Fruit fly (Drosophila melanogaster) whole organism, embryonic: Measurements from ENCODE around the gene Prp3.

Source experiments
- Asciz ChIP-seq: fragments of 200-800 bp; sonication (Bioruptor generic); optimal IDR thresholded peaks from 2 replicates; lab custom pipeline; 2017; ENCODE audit warnings: missing biosample characterization, mild to moderate bottlenecking, missing genetic modification characterization, missing genetic modification reagents
- CG12299 ChIP-seq: fragments of 200-800 bp; sonication (Bioruptor generic); optimal IDR thresholded peaks from 2 replicates; lab custom pipeline; 2018; ENCODE audit warnings: missing biosample characterization, mild to moderate bottlenecking, missing genetic modification characterization
- CG12942 ChIP-seq: fragments of 200-800 bp; sonication (Bioruptor generic); optimal IDR thresholded peaks from 3 replicates; lab custom pipeline; 2016; ENCODE audit warnings: missing biosample characterization, missing genetic modification characterization
- CG14441 ChIP-seq: fragments of 200-800 bp; sonication (Bioruptor generic); IDR thresholded peaks from 2 replicates; pipeline ENCODE4 v1.3.6; 2022; ENCODE audit warnings: missing biosample characterization, missing genetic modification characterization
- CG17186 ChIP-seq: fragments of 200-800 bp; sonication (Bioruptor generic); optimal IDR thresholded peaks from 3 replicates; lab custom pipeline; 2017; ENCODE audit warnings: missing biosample characterization, missing genetic modification reagents, missing genetic modification characterization
- CG17568 ChIP-seq: fragments of 200-800 bp; sonication (Bioruptor generic); optimal IDR thresholded peaks from 2 replicates; lab custom pipeline; 2018; ENCODE audit warnings: missing biosample characterization, mild to moderate bottlenecking, missing genetic modification characterization, moderate library complexity
- CG1832 ChIP-seq: fragments of 200-800 bp; sonication (Bioruptor generic); optimal IDR thresholded peaks from 2 replicates; lab custom pipeline; 2017; ENCODE audit warnings: missing biosample characterization, mild to moderate bottlenecking, missing genetic modification characterization, inconsistent platforms
- CG2116 ChIP-seq: fragments of 200-800 bp; sonication (Bioruptor generic); optimal IDR thresholded peaks from 3 replicates; lab custom pipeline; 2018; ENCODE audit warnings: missing biosample characterization, mild to moderate bottlenecking, missing genetic modification characterization
- CG2120 ChIP-seq: fragments of 200-800 bp; sonication (Bioruptor generic); optimal IDR thresholded peaks from 3 replicates; lab custom pipeline; 2016; ENCODE audit warnings: missing biosample characterization, missing genetic modification characterization
- CG3065 ChIP-seq: fragments of 200-800 bp; sonication (Bioruptor generic); optimal IDR thresholded peaks from 2 replicates; lab custom pipeline; 2016; ENCODE audit warnings: missing biosample characterization, missing genetic modification characterization
- CG31365 ChIP-seq: fragments of 200-800 bp; sonication (Bioruptor generic); optimal IDR thresholded peaks from 2 replicates; lab custom pipeline; 2018; ENCODE audit warnings: missing biosample characterization, mild to moderate bottlenecking, missing genetic modification characterization
- CG4854 ChIP-seq: fragments of 200-800 bp; sonication (Bioruptor generic); optimal IDR thresholded peaks from 2 replicates; lab custom pipeline; 2016; ENCODE audit warnings: missing biosample characterization, missing genetic modification characterization, inconsistent platforms
- CG6689 ChIP-seq: fragments of 200-800 bp; sonication (Bioruptor generic); IDR thresholded peaks from 2 replicates; pipeline ENCODE4 v1.3.6; 2022; ENCODE audit warnings: missing biosample characterization, missing genetic modification characterization
- CG7745 ChIP-seq: fragments of 200-800 bp; sonication (Bioruptor generic); optimal IDR thresholded peaks from 2 replicates; lab custom pipeline; 2018; ENCODE audit warnings: missing biosample characterization, mild to moderate bottlenecking, missing genetic modification characterization, moderate library complexity
- CG8290 ChIP-seq, 3 experiments: fragments of 200-800 bp; sonication (Bioruptor generic); optimal IDR thresholded peaks; 2 replicates each; lab custom pipeline; 2016 to 2019; ENCODE audit warnings: missing biosample characterization in 3 of 3, missing genetic modification characterization in 3 of 3, mild to moderate bottlenecking in 2 of 3, moderate library complexity in 1 of 3
- CG8359 ChIP-seq: fragments of 200-800 bp; sonication (Bioruptor generic); optimal IDR thresholded peaks from 2 replicates; lab custom pipeline; 2017; ENCODE audit warnings: missing biosample characterization, mild to moderate bottlenecking, missing genetic modification characterization, borderline replicate concordance
- CG8924 ChIP-seq: fragments of 200-800 bp; optimal IDR thresholded peaks from 3 replicates; lab custom pipeline; 2019; ENCODE audit warnings: missing biosample characterization, mild to moderate bottlenecking, missing genetic modification characterization, moderate library complexity
- CTCF ChIP-seq: fragments of 200-800 bp; sonication (Bioruptor generic); optimal IDR thresholded peaks from 2 replicates; lab custom pipeline; 2017; ENCODE audit warnings: missing biosample characterization, mild to moderate bottlenecking, missing genetic modification characterization, moderate library complexity
- Chrac-16 ChIP-seq: fragments of 200-800 bp; sonication (Bioruptor generic); optimal IDR thresholded peaks from 3 replicates; lab custom pipeline; 2016; ENCODE audit warnings: missing biosample characterization, missing genetic modification characterization
- D19A ChIP-seq: fragments of 200-800 bp; optimal IDR thresholded peaks from 3 replicates; lab custom pipeline; 2019; ENCODE audit warnings: missing biosample characterization, mild to moderate bottlenecking, missing genetic modification characterization, moderate library complexity
- Dp ChIP-seq: fragments of 200-800 bp; sonication (Bioruptor generic); optimal IDR thresholded peaks from 2 replicates; lab custom pipeline; 2018; ENCODE audit warnings: missing biosample characterization, mild to moderate bottlenecking, missing genetic modification characterization, moderate library complexity
- Drgx ChIP-seq: fragments of 200-800 bp; sonication (Bioruptor generic); IDR thresholded peaks from 2 replicates; pipeline ENCODE4 v1.3.6; 2022; ENCODE audit warnings: missing biosample characterization, missing genetic modification characterization
- HmgZ ChIP-seq: fragments of 200-800 bp; sonication (Bioruptor generic); optimal IDR thresholded peaks from 2 replicates; lab custom pipeline; 2018; ENCODE audit warnings: missing biosample characterization, mild to moderate bottlenecking, missing genetic modification characterization
- Hmr ChIP-seq: fragments of 200-800 bp; sonication (Bioruptor generic); optimal IDR thresholded peaks from 3 replicates; lab custom pipeline; 2017; ENCODE audit warnings: mild to moderate bottlenecking, missing biosample characterization, missing genetic modification reagents, missing genetic modification characterization
- MBD-R2 ChIP-seq: fragments of 200-800 bp; sonication (Bioruptor generic); IDR thresholded peaks from 2 replicates; pipeline ENCODE4 v1.3.6; 2022; ENCODE audit warnings: missing biosample characterization, missing genetic modification characterization
- Med ChIP-seq: fragments of 200-800 bp; sonication (Bioruptor generic); peaks from one replicate; lab custom pipeline; 2016; ENCODE audit warnings: missing biosample characterization, missing genetic modification characterization, mild to moderate bottlenecking, inconsistent platforms, moderate library complexity
- NC2β ChIP-seq: fragments of 200-800 bp; sonication (Bioruptor generic); optimal IDR thresholded peaks from 2 replicates; lab custom pipeline; 2016; ENCODE audit warnings: missing biosample characterization, missing genetic modification characterization
- Oaz ChIP-seq: fragments of 200-800 bp; sonication (Bioruptor generic); IDR thresholded peaks from 2 replicates; pipeline ENCODE4 v1.3.6; 2022; ENCODE audit warnings: missing biosample characterization, missing genetic modification characterization
- PHDP ChIP-seq: fragments of 200-800 bp; sonication (Bioruptor generic); optimal IDR thresholded peaks from 3 replicates; lab custom pipeline; 2018; ENCODE audit warnings: missing biosample characterization, mild to moderate bottlenecking, missing genetic modification characterization, moderate library complexity
- Side ChIP-seq: fragments of 200-800 bp; sonication (Bioruptor generic); optimal IDR thresholded peaks from 2 replicates; lab custom pipeline; 2016; ENCODE audit warnings: missing biosample characterization, missing genetic modification characterization
- Six4 ChIP-seq: fragments of 200-800 bp; sonication (Bioruptor generic); optimal IDR thresholded peaks from 2 replicates; lab custom pipeline; 2016; ENCODE audit warnings: missing biosample characterization, missing genetic modification characterization
- ash1 ChIP-seq: fragments of 200-800 bp; sonication (Bioruptor generic); optimal IDR thresholded peaks from 2 replicates; lab custom pipeline; 2018; ENCODE audit warnings: missing biosample characterization, mild to moderate bottlenecking, missing genetic modification characterization
- ato ChIP-seq: fragments of 200-800 bp; sonication (Bioruptor generic); IDR thresholded peaks from 2 replicates; pipeline ENCODE4 v1.3.6; 2022; ENCODE audit warnings: missing biosample characterization, missing genetic modification characterization; ENCODE audit not compliant: partially characterized antibody
- br ChIP-seq: fragments of >200 bp; optimal IDR thresholded peaks from 2 replicates; lab custom pipeline; 2017
- cato ChIP-seq: fragments of 200-800 bp; sonication (Bioruptor generic); optimal IDR thresholded peaks from 2 replicates; lab custom pipeline; 2016; ENCODE audit warnings: missing biosample characterization, missing genetic modification characterization, borderline replicate concordance
- chm ChIP-seq: fragments of 200-800 bp; sonication (Bioruptor generic); IDR thresholded peaks from 2 replicates; pipeline ENCODE4 v1.3.6; 2022; ENCODE audit warnings: missing biosample characterization, missing genetic modification characterization
- hkb ChIP-seq, 2 experiments: fragments of 200-800 bp in 1 of 2; fragments of >200 bp in 1 of 2; sonication (Bioruptor generic) in 1 of 2; IDR thresholded peaks in 1 of 2; optimal IDR thresholded peaks in 1 of 2; 2 replicates each; pipeline versions ENCODE4 v1.3.6 to Lab custom; 2017 to 2022; ENCODE audit warnings: missing biosample characterization in 1 of 2, missing genetic modification characterization in 1 of 2
- ind ChIP-seq: fragments of 200-800 bp; sonication (Bioruptor generic); optimal IDR thresholded peaks from 3 replicates; lab custom pipeline; 2016; ENCODE audit warnings: missing biosample characterization, missing genetic modification characterization
- lilli ChIP-seq: fragments of 200-800 bp; sonication (Bioruptor generic); optimal IDR thresholded peaks from 3 replicates; lab custom pipeline; 2016; ENCODE audit warnings: missing biosample characterization, missing genetic modification characterization
- luna ChIP-seq: fragments of 200-800 bp; sonication (Bioruptor generic); optimal IDR thresholded peaks from 2 replicates; lab custom pipeline; 2016; ENCODE audit warnings: missing biosample characterization, missing genetic modification characterization
- nmo ChIP-seq: fragments of 200-800 bp; sonication (Bioruptor generic); optimal IDR thresholded peaks from 2 replicates; lab custom pipeline; 2018; ENCODE audit warnings: missing biosample characterization, mild to moderate bottlenecking, missing genetic modification characterization, moderate library complexity
- pnt ChIP-seq: fragments of 200-800 bp; sonication (Bioruptor generic); optimal IDR thresholded peaks from 3 replicates; lab custom pipeline; 2016; ENCODE audit warnings: missing biosample characterization, missing genetic modification characterization
- pros ChIP-seq: fragments of 200-800 bp; sonication (Bioruptor generic); optimal IDR thresholded peaks from 3 replicates; lab custom pipeline; 2019; ENCODE audit warnings: missing biosample characterization, mild to moderate bottlenecking, missing genetic modification characterization, moderate library complexity
- psq ChIP-seq: fragments of 200-800 bp; sonication (Bioruptor generic); optimal IDR thresholded peaks from 2 replicates; lab custom pipeline; 2017; ENCODE audit warnings: missing biosample characterization, missing genetic modification characterization
- run ChIP-seq: fragments of 200-800 bp; sonication (Bioruptor generic); optimal IDR thresholded peaks from 3 replicates; lab custom pipeline; 2018; ENCODE audit warnings: missing biosample characterization, mild to moderate bottlenecking, missing genetic modification characterization
- salm ChIP-seq: fragments of 200-800 bp; sonication (Bioruptor generic); optimal IDR thresholded peaks from 2 replicates; lab custom pipeline; 2018; ENCODE audit warnings: missing biosample characterization, mild to moderate bottlenecking, missing genetic modification characterization
- schlank ChIP-seq: fragments of 200-800 bp; sonication (Bioruptor generic); optimal IDR thresholded peaks from 2 replicates; lab custom pipeline; 2018; ENCODE audit warnings: missing biosample characterization, mild to moderate bottlenecking, missing genetic modification characterization
- sr ChIP-seq: fragments of 200-800 bp; sonication (Bioruptor generic); IDR thresholded peaks from 3 replicates; pipeline ENCODE4 v1.3.6; 2022; ENCODE audit warnings: missing biosample characterization, missing genetic modification characterization
- usp ChIP-seq: fragments of >200 bp; optimal IDR thresholded peaks from 2 replicates; lab custom pipeline; 2017; ENCODE audit warnings: missing biosample characterization, missing genetic modification characterization

Prp3 gene

dm6 chr3L:19870843-19871666, 39.0 kb upstream of the Prp3 start, which contains the start of the genes Rab8 and Usp32 (continued):
- TF ChIP-seq salm (tag; lab: Kevin White, UChicago), result peak; percentile 19
- TF ChIP-seq usp (GFP tag; lab: Kevin White, UChicago), result no peak
- TF ChIP-seq Hmr (GFP tag; lab: Kevin White, UChicago), result peak; percentile 78
- TF ChIP-seq hkb (optimal IDR thresholded peaks at IDR 0.05; lab: Kevin White, UChicago), result no peak
- TF ChIP-seq hkb (GFP tag; IDR thresholded peaks at IDR 0.05; lab: Robert Waterston, UW), result no peak
- no peak for TF ChIP-seq run (tag; lab: Kevin White, UChicago)
- TF ChIP-seq CG31365 (tag; lab: Kevin White, UChicago), result peak; percentile 21
- TF ChIP-seq CG17186 (GFP tag; lab: Kevin White, UChicago), result peak; percentile 70
- no peak for TF ChIP-seq Oaz (GFP tag; lab: Robert Waterston, UW)
- TF ChIP-seq lilli (GFP tag; lab: Kevin White, UChicago), result peak; percentile 81
- no peak for TF ChIP-seq Asciz
- peak; percentile 79 for TF ChIP-seq ash1 (GFP tag; lab: Kevin White, UChicago)
- TF ChIP-seq br (lab: Kevin White, UChicago), result no peak
- TF ChIP-seq CG6689 (GFP tag; lab: Robert Waterston, UW), result 0 out of 2 replicates have a peak, but pooled peaks have one; percentile 6
- TF ChIP-seq Six4 (GFP tag; lab: Kevin White, UChicago), result peak; percentile 34
- TF ChIP-seq CG8924 (tag; lab: Kevin White, UChicago), result peak; percentile 32
- peak; percentile 43 for TF ChIP-seq Dp (GFP tag; lab: Kevin White, UChicago)
- peak; percentile 97 for TF ChIP-seq MBD-R2 (GFP tag; lab: Robert Waterston, UW)
- TF ChIP-seq CG8359 (GFP tag; lab: Kevin White, UChicago), result no peak
- no peak; the same call in 2 of the 3 replicates for TF ChIP-seq sr (GFP tag; lab: Robert Waterston, UW)
- peak; percentile 82 for TF ChIP-seq psq (GFP tag; lab: Kevin White, UChicago)
- TF ChIP-seq NC2β, result peak; percentile 32
- TF ChIP-seq CTCF (GFP tag; lab: Kevin White, UChicago), result no peak
- peak; percentile 86 for TF ChIP-seq CG2120
- TF ChIP-seq ato (GFP tag; lab: Robert Waterston, UW), result peak; percentile 82
- TF ChIP-seq cato, result no peak
- peak; percentile 63 for TF ChIP-seq Side (GFP tag; lab: Kevin White, UChicago)
- TF ChIP-seq CG7745 (tag; lab: Kevin White, UChicago), result peak; percentile 79
- no peak for TF ChIP-seq CG1832 (GFP tag; lab: Kevin White, UChicago)
- peak; percentile 96 for TF ChIP-seq Med (GFP tag; lab: Kevin White, UChicago)
- peak; percentile 61 for TF ChIP-seq nmo (GFP tag; lab: Kevin White, UChicago)
- TF ChIP-seq schlank (tag; lab: Kevin White, UChicago), result peak; percentile 15
- TF ChIP-seq CG12299 (tag; lab: Kevin White, UChicago), result peak; percentile 37
- peak; percentile 90 for TF ChIP-seq CG2116 (GFP tag; lab: Kevin White, UChicago)
- peak; percentile 60 for TF ChIP-seq ind
- TF ChIP-seq CG3065 (GFP tag; lab: Kevin White, UChicago), result peak; percentile 18
- peak; percentile 50 for TF ChIP-seq CG12942 (GFP tag; lab: Kevin White, UChicago)
- no peak for TF ChIP-seq Drgx (GFP tag; lab: Robert Waterston, UW)
- no peak for TF ChIP-seq pros (GFP tag; lab: Kevin White, UChicago)
- TF ChIP-seq PHDP (tag; lab: Kevin White, UChicago), result peak; percentile 58
- TF ChIP-seq CG14441 (GFP tag; lab: Robert Waterston, UW), result 0 out of 2 replicates have a peak, but pooled peaks have one; percentile 24
- peak; percentile 55 for TF ChIP-seq luna (GFP tag; lab: Kevin White, UChicago)
- TF ChIP-seq CG4854, result peak; percentile 58
- TF ChIP-seq CG8290 (GFP tag; optimal IDR thresholded peaks at IDR 0.05; lab: Kevin White, UChicago), result peak; percentile 21
- TF ChIP-seq CG8290 (tag; optimal IDR thresholded peaks at IDR 0.05; lab: Kevin White, UChicago), result no peak
- peak; percentile 58 for TF ChIP-seq D19A (tag; lab: Kevin White, UChicago)
- peak; percentile 51 for TF ChIP-seq chm (GFP tag; lab: Robert Waterston, UW)
- peak; percentile 33 for TF ChIP-seq Chrac-16
- peak; percentile 82 for TF ChIP-seq HmgZ (tag; lab: Kevin White, UChicago)
- no peak for TF ChIP-seq pnt
- no peak for TF ChIP-seq CG17568 (GFP tag; lab: Kevin White, UChicago)
